Fruit fly (Drosophila melanogaster): ENCODE results near the gene CG5895.

CG5895 gene

dm6 chr3L:16025020-16025680 lies 10.1 kb upstream of the CG5895 start:
- TF ChIP-seq kay (GFP tag; ENCODE audit: borderline replicate concordance) (no peak), CG33017 (tag; optimal IDR thresholded peaks at IDR 0.05) (no peak), CG11617 (GFP tag; optimal IDR thresholded peaks at IDR 0.05) (no peak), cnc (optimal IDR thresholded peaks at IDR 0.05) (no peak), bab1 (GFP tag; optimal IDR thresholded peaks at IDR 0.05) (no peak), Hr96 (GFP tag; optimal IDR thresholded peaks at IDR 0.05) (no peak), tj (GFP tag; optimal IDR thresholded peaks at IDR 0.05) (no peak), Crg-1 (GFP tag; optimal IDR thresholded peaks at IDR 0.05) (no peak), Clk (GFP tag; optimal IDR thresholded peaks at IDR 0.05) (no peak), Mnt (GFP tag; optimal IDR thresholded peaks at IDR 0.05) (no peak), CG1620 (GFP tag; optimal IDR thresholded peaks at IDR 0.05) (no peak), pad (GFP tag; optimal IDR thresholded peaks at IDR 0.05) (no peak), cic (GFP tag; optimal IDR thresholded peaks at IDR 0.05) (no peak), toe (GFP tag; optimal IDR thresholded peaks at IDR 0.05) (no peak), CG14711 (tag; optimal IDR thresholded peaks at IDR 0.05) (no peak)

dm6 chr3L:16026065-16026789 lies 9.1 kb upstream of the CG5895 start:
- TF ChIP-seq CG7101 (tag; optimal IDR thresholded peaks at IDR 0.05) (peak; percentile 40), Crg-1 (GFP tag; optimal IDR thresholded peaks at IDR 0.05) (peak; percentile 35), CG11617 (GFP tag; optimal IDR thresholded peaks at IDR 0.05) (no peak), CG5204 (GFP tag; optimal IDR thresholded peaks at IDR 0.05) (no peak), cic (GFP tag; optimal IDR thresholded peaks at IDR 0.05) (peak; percentile 95), Hr96 (GFP tag; optimal IDR thresholded peaks at IDR 0.05) (peak; percentile 13), CG12768 (GFP tag; optimal IDR thresholded peaks at IDR 0.05) (peak; percentile 53), ovo (GFP tag; optimal IDR thresholded peaks at IDR 0.05) (peak; percentile 68)

- peak; percentile 80 for TF ChIP-seq cic (GFP tag; optimal IDR thresholded peaks at IDR 0.05)
- no peak for TF ChIP-seq pad (GFP tag; optimal IDR thresholded peaks at IDR 0.05)
- peak; percentile 18 for TF ChIP-seq CG33017 (tag; optimal IDR thresholded peaks at IDR 0.05)
- TF ChIP-seq CG7045 (GFP tag; optimal IDR thresholded peaks at IDR 0.05) = peak; percentile 35
- peak; percentile 20 for TF ChIP-seq CG12768 (GFP tag; optimal IDR thresholded peaks at IDR 0.05)
- TF ChIP-seq toe (GFP tag; optimal IDR thresholded peaks at IDR 0.05) = peak; percentile 15
Observed at dm6 chr3L:16027163-16027633, 8.1 kb upstream of the CG5895 start.

dm6 chr3L:16028924-16029323 lies 6.4 kb upstream of the CG5895 start:
- TF ChIP-seq CG7101 (tag; optimal IDR thresholded peaks at IDR 0.05) = no peak
- TF ChIP-seq kay (GFP tag; ENCODE audit: borderline replicate concordance) = no peak
- no peak for TF ChIP-seq tj (GFP tag; optimal IDR thresholded peaks at IDR 0.05)
- TF ChIP-seq CG33017 (tag; optimal IDR thresholded peaks at IDR 0.05) = no peak
- no peak for TF ChIP-seq CG11617 (GFP tag; optimal IDR thresholded peaks at IDR 0.05)
- TF ChIP-seq Hr96 (GFP tag; optimal IDR thresholded peaks at IDR 0.05) = no peak
- TF ChIP-seq cnc (optimal IDR thresholded peaks at IDR 0.05) = no peak
- no peak for TF ChIP-seq CG5204 (GFP tag; optimal IDR thresholded peaks at IDR 0.05)
- no peak for TF ChIP-seq Crg-1 (GFP tag; optimal IDR thresholded peaks at IDR 0.05)
- TF ChIP-seq bab1 (GFP tag; optimal IDR thresholded peaks at IDR 0.05) = no peak
- TF ChIP-seq pad (GFP tag; optimal IDR thresholded peaks at IDR 0.05) = no peak
- no peak for TF ChIP-seq CG1620 (GFP tag; optimal IDR thresholded peaks at IDR 0.05)
- TF ChIP-seq CG7045 (GFP tag; optimal IDR thresholded peaks at IDR 0.05) = no peak
- no peak for TF ChIP-seq Clk (GFP tag; optimal IDR thresholded peaks at IDR 0.05)
- TF ChIP-seq ovo (GFP tag; optimal IDR thresholded peaks at IDR 0.05) = no peak
- no peak for TF ChIP-seq toe (GFP tag; optimal IDR thresholded peaks at IDR 0.05)

- TF ChIP-seq CG5204 (GFP tag; optimal IDR thresholded peaks at IDR 0.05) (no peak), CG11617 (GFP tag; optimal IDR thresholded peaks at IDR 0.05) (no peak), kay (GFP tag; ENCODE audit: borderline replicate concordance) (no peak), Mnt (GFP tag; optimal IDR thresholded peaks at IDR 0.05) (no peak), Hr96 (GFP tag; optimal IDR thresholded peaks at IDR 0.05) (no peak), CG7045 (GFP tag; optimal IDR thresholded peaks at IDR 0.05) (no peak), Crg-1 (GFP tag; optimal IDR thresholded peaks at IDR 0.05) (no peak), CG14711 (tag; optimal IDR thresholded peaks at IDR 0.05) (no peak), toe (GFP tag; optimal IDR thresholded peaks at IDR 0.05) (no peak), CG12768 (GFP tag; optimal IDR thresholded peaks at IDR 0.05) (no peak), cnc (optimal IDR thresholded peaks at IDR 0.05) (no peak), CG7101 (tag; optimal IDR thresholded peaks at IDR 0.05) (no peak), cic (GFP tag; optimal IDR thresholded peaks at IDR 0.05) (no peak), CG33017 (tag; optimal IDR thresholded peaks at IDR 0.05) (no peak), pad (GFP tag; optimal IDR thresholded peaks at IDR 0.05) (no peak), CG1620 (GFP tag; optimal IDR thresholded peaks at IDR 0.05) (no peak)
Observed at dm6 chr3L:16033090-16033828, 2.0 kb upstream of the CG5895 start, which contains the start of the genes CG42717 and CG42716. TSS of gene CG42717 (minus strand) at chr3L:16033190. TSS of gene CG42716 (plus strand) at chr3L:16033778.
